Worm (Caenorhabditis elegans): ENCODE measurements around the gene fli-1.

- TF ChIP-seq aptf-3 (GFP tag; IDR thresholded peaks at IDR 0.05) = no peak
- no peak for TF ChIP-seq egl-44 (GFP tag; IDR thresholded peaks at IDR 0.05)
- TF ChIP-seq tlf-1 (GFP tag; optimal IDR thresholded peaks at IDR 0.05) = no peak
- no peak for TF ChIP-seq akir-1 (GFP tag; optimal IDR thresholded peaks at IDR 0.05)
- TF ChIP-seq ceh-40 (GFP tag; IDR thresholded peaks at IDR 0.05) = no peak
- no peak for TF ChIP-seq lin-40 (tag; optimal IDR thresholded peaks at IDR 0.05)
- TF ChIP-seq rec-8 (tag; optimal IDR thresholded peaks at IDR 0.05) = no peak
- TF ChIP-seq athp-1 (tag; optimal IDR thresholded peaks at IDR 0.05) = no peak
These were observed 21.2 kb upstream of the fli-1 start, which contains the start of gene B0303.16 for ce11 chrIII:8704765-8705164.

Data from whole organism, young adult.